Worm (Caenorhabditis elegans): ENCODE measurements around the gene T08B6.1.

T08B6.1 gene

ce11 chrIV:4867610-4868009 lies 19.5 kb downstream of the T08B6.1 start, which contains the start of gene str-172:
Gene str-172, minus strand, starts transcription at chrIV:4867710.
- TF ChIP-seq unc-39 (tag; optimal IDR thresholded peaks at IDR 0.05) (no peak), ceh-82 (tag; optimal IDR thresholded peaks at IDR 0.05) (no peak), fkh-10 (GFP tag; optimal IDR thresholded peaks at IDR 0.05) (no peak), elt-2 (tag; optimal IDR thresholded peaks at IDR 0.05) (no peak)

ce11 chrIV:4866599-4866998 lies 20.6 kb downstream of the T08B6.1 start:
- TF ChIP-seq ceh-28 (tag; optimal IDR thresholded peaks at IDR 0.05) = no peak
- TF ChIP-seq nhr-43 (tag; optimal IDR thresholded peaks at IDR 0.05; ENCODE audit: poor library complexity, severe bottlenecking) = no peak
- TF ChIP-seq ceh-82 (tag; optimal IDR thresholded peaks at IDR 0.05) = no peak
- TF ChIP-seq jun-1 (tag; optimal IDR thresholded peaks at IDR 0.05) = no peak
- TF ChIP-seq fkh-2 (tag; optimal IDR thresholded peaks at IDR 0.05) = no peak

ce11 chrIV:4864524-4864923 lies 22.6 kb downstream of the T08B6.1 start:
- no peak for TF ChIP-seq ceh-28 (tag; optimal IDR thresholded peaks at IDR 0.05)
- no peak for TF ChIP-seq nhr-237 (tag; optimal IDR thresholded peaks at IDR 0.05)
- no peak for TF ChIP-seq fos-1 (tag; optimal IDR thresholded peaks at IDR 0.05)
- no peak for TF ChIP-seq fkh-10 (GFP tag; optimal IDR thresholded peaks at IDR 0.05)
- TF ChIP-seq ZK546.5 (tag; optimal IDR thresholded peaks at IDR 0.05) = no peak
- no peak for TF ChIP-seq unc-39 (tag; optimal IDR thresholded peaks at IDR 0.05)
- TF ChIP-seq ceh-9 (tag; optimal IDR thresholded peaks at IDR 0.05) = no peak
- TF ChIP-seq lsy-12 (tag; optimal IDR thresholded peaks at IDR 0.05) = no peak
- TF ChIP-seq ceh-16 (tag; optimal IDR thresholded peaks at IDR 0.05) = no peak
- TF ChIP-seq tbx-2 (tag; optimal IDR thresholded peaks at IDR 0.05) = no peak
- no peak for TF ChIP-seq zag-1 (tag; optimal IDR thresholded peaks at IDR 0.05)
- TF ChIP-seq egl-5 (tag; optimal IDR thresholded peaks at IDR 0.05) = no peak

ce11 chrIV:4861449-4861848 lies 25.7 kb downstream of the T08B6.1 start, which contains the start of the genes Y17G9A.4 and str-173:
Gene Y17G9A.4, minus strand, starts transcription at chrIV:4861549.
Gene str-173, plus strand, starts transcription at chrIV:4861773.
- no peak for TF ChIP-seq fos-1 (tag; optimal IDR thresholded peaks at IDR 0.05)
- TF ChIP-seq hmg-11 (tag; optimal IDR thresholded peaks at IDR 0.05) = no peak
- no peak for TF ChIP-seq ceh-9 (tag; optimal IDR thresholded peaks at IDR 0.05)
- TF ChIP-seq pqm-1 (tag; optimal IDR thresholded peaks at IDR 0.05) = no peak
- no peak for TF ChIP-seq snpc-4 (tag; optimal IDR thresholded peaks at IDR 0.05)
- TF ChIP-seq nhr-12 (tag; optimal IDR thresholded peaks at IDR 0.05) = no peak
- no peak for TF ChIP-seq tbx-2 (tag; optimal IDR thresholded peaks at IDR 0.05)
- no peak for TF ChIP-seq egl-5 (tag; optimal IDR thresholded peaks at IDR 0.05)
- no peak for TF ChIP-seq sea-2 (GFP tag; optimal IDR thresholded peaks at IDR 0.05)
- no peak for TF ChIP-seq jun-1 (tag; optimal IDR thresholded peaks at IDR 0.05)
- TF ChIP-seq elt-2 (tag; optimal IDR thresholded peaks at IDR 0.05) = no peak
- TF ChIP-seq ZK546.5 (tag; optimal IDR thresholded peaks at IDR 0.05) = no peak
- no peak for TF ChIP-seq nhr-43 (tag; optimal IDR thresholded peaks at IDR 0.05; ENCODE audit: poor library complexity, severe bottlenecking)
- no peak for TF ChIP-seq elt-3 (tag; optimal IDR thresholded peaks at IDR 0.05)
- TF ChIP-seq nhr-25 (tag; optimal IDR thresholded peaks at IDR 0.05) = no peak
- no peak for TF ChIP-seq nhr-28 (tag; optimal IDR thresholded peaks at IDR 0.05)
- no peak for TF ChIP-seq mml-1 (tag; optimal IDR thresholded peaks at IDR 0.05)
- TF ChIP-seq nhr-11 (tag; optimal IDR thresholded peaks at IDR 0.05) = no peak

ce11 chrIV:4858573-4858972 lies 28.6 kb downstream of the T08B6.1 start, which contains the start of gene Y17G9A.3:
Gene Y17G9A.3, minus strand, starts transcription at chrIV:4858673.
- TF ChIP-seq mml-1 (tag; optimal IDR thresholded peaks at IDR 0.05) (no peak), nhr-237 (tag; optimal IDR thresholded peaks at IDR 0.05) (no peak), fkh-2 (tag; optimal IDR thresholded peaks at IDR 0.05) (no peak), nhr-67 (tag; optimal IDR thresholded peaks at IDR 0.05) (no peak), ceh-28 (tag; optimal IDR thresholded peaks at IDR 0.05) (no peak), elt-3 (tag; optimal IDR thresholded peaks at IDR 0.05) (no peak), skn-1 (tag; optimal IDR thresholded peaks at IDR 0.05) (no peak), ceh-82 (tag; optimal IDR thresholded peaks at IDR 0.05) (no peak), tbx-2 (tag; optimal IDR thresholded peaks at IDR 0.05) (no peak), mdl-1 (tag; optimal IDR thresholded peaks at IDR 0.05) (no peak), nhr-77 (tag; optimal IDR thresholded peaks at IDR 0.05) (no peak), nhr-23 (tag; optimal IDR thresholded peaks at IDR 0.05) (no peak), unc-39 (tag; optimal IDR thresholded peaks at IDR 0.05) (no peak), lsy-12 (tag; optimal IDR thresholded peaks at IDR 0.05) (no peak), sea-2 (GFP tag; optimal IDR thresholded peaks at IDR 0.05) (no peak), lin-39 (tag; optimal IDR thresholded peaks at IDR 0.05) (no peak), ama-1 (optimal IDR thresholded peaks at IDR 0.05) (no peak), lin-15B (tag; optimal IDR thresholded peaks at IDR 0.05) (no peak)
